Fruit fly (Drosophila melanogaster): Measurements from ENCODE around the gene CG31659.

CG31659 gene

dm6 chr2L:1355824-1356223, 3.8 kb downstream of the CG31659 start, which contains the start of gene CG5565:
TSS of gene CG5565 (minus strand) at chr2L:1355924.
- TF ChIP-seq CrebA (GFP tag; optimal IDR thresholded peaks at IDR 0.05; ENCODE audit: borderline replicate concordance): no peak
- TF ChIP-seq OdsH (GFP tag; optimal IDR thresholded peaks at IDR 0.05): no peak
- no peak for TF ChIP-seq dl (GFP tag; optimal IDR thresholded peaks at IDR 0.05; ENCODE audit: insufficient read depth in 1 of 2, partially characterized antibody in 2 of 2)
- TF ChIP-seq jim (GFP tag; optimal IDR thresholded peaks at IDR 0.05): no peak
- no peak for TF ChIP-seq Hr78 (GFP tag; optimal IDR thresholded peaks at IDR 0.05)
- TF ChIP-seq dsf (GFP tag; optimal IDR thresholded peaks at IDR 0.05; ENCODE audit: borderline replicate concordance): no peak
- TF ChIP-seq Vsx2 (GFP tag; optimal IDR thresholded peaks at IDR 0.05; ENCODE audit: partially characterized antibody): no peak
- TF ChIP-seq pan (optimal IDR thresholded peaks at IDR 0.05): no peak
- TF ChIP-seq woc (GFP tag; optimal IDR thresholded peaks at IDR 0.05): no peak
- TF ChIP-seq lola (GFP tag; optimal IDR thresholded peaks at IDR 0.05): no peak
- no peak for TF ChIP-seq Myc (optimal IDR thresholded peaks at IDR 0.05)

- TF ChIP-seq Hnf4 (GFP tag; optimal IDR thresholded peaks at IDR 0.05) (no peak), pan (optimal IDR thresholded peaks at IDR 0.05) (no peak), woc (GFP tag; optimal IDR thresholded peaks at IDR 0.05) (no peak), OdsH (GFP tag; optimal IDR thresholded peaks at IDR 0.05) (no peak), h (GFP tag; optimal IDR thresholded peaks at IDR 0.05) (no peak), brk (GFP tag; optimal IDR thresholded peaks at IDR 0.05) (no peak), Dfd (GFP tag; optimal IDR thresholded peaks at IDR 0.05) (no peak)
These were observed 4.8 kb downstream of the CG31659 start, which contains the start of gene CG31924 for dm6 chr2L:1354819-1355218. TSS of gene CG31924 (minus strand) at chr2L:1354919.

dm6 chr2L:1354009-1354408, 5.6 kb downstream of the CG31659 start, which contains the start of gene CG5561:
TSS of gene CG5561 (minus strand) at chr2L:1354109.
- no peak for TF ChIP-seq Hr78 (GFP tag; optimal IDR thresholded peaks at IDR 0.05)
- TF ChIP-seq tai (GFP tag; optimal IDR thresholded peaks at IDR 0.05): no peak
- TF ChIP-seq lola (GFP tag; optimal IDR thresholded peaks at IDR 0.05): no peak
- no peak for TF ChIP-seq Hr83 (GFP tag; optimal IDR thresholded peaks at IDR 0.05; ENCODE audit: poor library complexity, severe bottlenecking)
- no peak for TF ChIP-seq woc (GFP tag; optimal IDR thresholded peaks at IDR 0.05)
- no peak for TF ChIP-seq psq (GFP tag; optimal IDR thresholded peaks at IDR 0.05)
- no peak for TF ChIP-seq N (GFP tag; optimal IDR thresholded peaks at IDR 0.05)

dm6 chr2L:1352768-1353167, 6.8 kb downstream of the CG31659 start, which contains the start of gene CG5556:
TSS of gene CG5556 (minus strand) at chr2L:1352868.
- TF ChIP-seq jim (GFP tag; optimal IDR thresholded peaks at IDR 0.05) (no peak), h (GFP tag; optimal IDR thresholded peaks at IDR 0.05) (no peak), woc (GFP tag; optimal IDR thresholded peaks at IDR 0.05) (no peak), tai (GFP tag; optimal IDR thresholded peaks at IDR 0.05) (no peak), ey (GFP tag; optimal IDR thresholded peaks at IDR 0.05) (no peak), Dfd (GFP tag; optimal IDR thresholded peaks at IDR 0.05) (no peak), Mio (GFP tag; optimal IDR thresholded peaks at IDR 0.05) (no peak), Hnf4 (GFP tag; optimal IDR thresholded peaks at IDR 0.05) (no peak), Sp1 (GFP tag; optimal IDR thresholded peaks at IDR 0.05) (no peak), N (GFP tag; optimal IDR thresholded peaks at IDR 0.05) (no peak), rgr (GFP tag; optimal IDR thresholded peaks at IDR 0.05) (no peak), brk (GFP tag; optimal IDR thresholded peaks at IDR 0.05) (no peak), dl (GFP tag; optimal IDR thresholded peaks at IDR 0.05; ENCODE audit: insufficient read depth in 1 of 2, partially characterized antibody in 2 of 2) (no peak)

dm6 chr2L:1346034-1346433, 13.6 kb downstream of the CG31659 start:
- TF ChIP-seq pan (optimal IDR thresholded peaks at IDR 0.05) (no peak), Mio (GFP tag; optimal IDR thresholded peaks at IDR 0.05) (no peak), br (GFP tag; optimal IDR thresholded peaks at IDR 0.05) (no peak), psq (GFP tag; optimal IDR thresholded peaks at IDR 0.05) (no peak), CrebA (GFP tag; optimal IDR thresholded peaks at IDR 0.05; ENCODE audit: borderline replicate concordance) (no peak), woc (GFP tag; optimal IDR thresholded peaks at IDR 0.05) (no peak), HLH106 (tag; optimal IDR thresholded peaks at IDR 0.05) (no peak), GATAd (GFP tag; optimal IDR thresholded peaks at IDR 0.05) (no peak), N (GFP tag; optimal IDR thresholded peaks at IDR 0.05) (no peak), jim (GFP tag; optimal IDR thresholded peaks at IDR 0.05) (no peak), fru (GFP tag; optimal IDR thresholded peaks at IDR 0.05) (no peak), foxo (GFP tag; optimal IDR thresholded peaks at IDR 0.05) (no peak), ey (GFP tag; optimal IDR thresholded peaks at IDR 0.05) (no peak), dl (GFP tag; optimal IDR thresholded peaks at IDR 0.05; ENCODE audit: insufficient read depth in 1 of 2, partially characterized antibody in 2 of 2) (no peak), Hnf4 (GFP tag; optimal IDR thresholded peaks at IDR 0.05) (no peak), h (GFP tag; optimal IDR thresholded peaks at IDR 0.05) (no peak), dsf (GFP tag; optimal IDR thresholded peaks at IDR 0.05; ENCODE audit: borderline replicate concordance) (no peak), Rel (GFP tag; optimal IDR thresholded peaks at IDR 0.05) (no peak), Rel (tag; optimal IDR thresholded peaks at IDR 0.05) (no peak), lola (GFP tag; optimal IDR thresholded peaks at IDR 0.05) (no peak)
